Fruit fly (Drosophila melanogaster) whole organism, embryonic: ENCODE results near the gene ohgt.

ENCODE experiments used
- Abd-B ChIP-seq: fragments of 200-800 bp; sonication (Bioruptor generic); optimal IDR thresholded peaks from 2 replicates; lab custom pipeline; 2018; ENCODE audit warnings: missing biosample characterization, mild to moderate bottlenecking, missing genetic modification characterization, moderate library complexity
- Aef1 ChIP-seq: fragments of 200-800 bp; sonication (Bioruptor generic); IDR thresholded peaks from 3 replicates; pipeline ENCODE4 v1.3.6; 2022; ENCODE audit warnings: missing biosample characterization, missing genetic modification characterization
- Atf3 ChIP-seq: fragments of 200-800 bp; sonication (Bioruptor generic); optimal IDR thresholded peaks from 3 replicates; lab custom pipeline; 2016; ENCODE audit warnings: missing biosample characterization, missing genetic modification characterization
- CG11247 ChIP-seq: fragments of 200-800 bp; sonication (Bioruptor generic); IDR thresholded peaks from 2 replicates; pipeline ENCODE4 v1.3.6; 2022; ENCODE audit warnings: missing biosample characterization, missing genetic modification characterization
- CG12219 ChIP-seq: fragments of 200-800 bp; sonication (Bioruptor generic); optimal IDR thresholded peaks from 3 replicates; lab custom pipeline; 2018; ENCODE audit warnings: missing biosample characterization, mild to moderate bottlenecking, missing genetic modification characterization
- CG13287 ChIP-seq: fragments of 200-800 bp; sonication (Bioruptor generic); IDR thresholded peaks from 2 replicates; pipeline ENCODE4 v1.3.6; 2022; ENCODE audit warnings: missing biosample characterization, missing genetic modification characterization; ENCODE audit not compliant: partially characterized antibody
- CG13894 ChIP-seq: fragments of 200-800 bp; sonication (Bioruptor generic); optimal IDR thresholded peaks from 3 replicates; lab custom pipeline; 2018; ENCODE audit warnings: missing biosample characterization, mild to moderate bottlenecking, missing genetic modification characterization, moderate library complexity
- CG14860 ChIP-seq: fragments of 200-800 bp; sonication (Bioruptor generic); IDR thresholded peaks from 3 replicates; pipeline ENCODE4 v1.3.6; 2022; ENCODE audit warnings: missing biosample characterization, missing genetic modification characterization; ENCODE audit not compliant: partially characterized antibody
- CG16779 ChIP-seq: fragments of 200-800 bp; sonication (Bioruptor generic); IDR thresholded peaks from 2 replicates; pipeline ENCODE4 v1.3.6; 2022; ENCODE audit warnings: missing biosample characterization, missing genetic modification characterization
- CG17385 ChIP-seq: fragments of 200-800 bp; sonication (Bioruptor generic); optimal IDR thresholded peaks from 3 replicates; lab custom pipeline; 2018; ENCODE audit warnings: missing biosample characterization, mild to moderate bottlenecking, missing genetic modification characterization
- CG2129 ChIP-seq: fragments of 200-800 bp; sonication (Bioruptor generic); IDR thresholded peaks from 2 replicates; pipeline ENCODE4 v1.3.6; 2022; ENCODE audit warnings: missing biosample characterization, missing genetic modification characterization; ENCODE audit not compliant: partially characterized antibody
- CG3065 ChIP-seq: fragments of 200-800 bp; sonication (Bioruptor generic); optimal IDR thresholded peaks from 2 replicates; lab custom pipeline; 2016; ENCODE audit warnings: missing biosample characterization, missing genetic modification characterization
- CG31441 ChIP-seq: fragments of 200-800 bp; sonication (Bioruptor generic); IDR thresholded peaks from 2 replicates; pipeline ENCODE4 v1.3.6; 2022; ENCODE audit warnings: missing biosample characterization, missing genetic modification characterization
- CG32767 ChIP-seq: fragments of 200-800 bp; sonication (Bioruptor generic); IDR thresholded peaks from 2 replicates; pipeline ENCODE4 v1.3.6; 2022; ENCODE audit warnings: missing biosample characterization, missing genetic modification characterization
- CG5180 ChIP-seq: fragments of 200-800 bp; sonication (Bioruptor generic); optimal IDR thresholded peaks from 3 replicates; lab custom pipeline; 2017; ENCODE audit warnings: missing biosample characterization, missing genetic modification characterization, mild to moderate bottlenecking, moderate library complexity, missing genetic modification reagents
- CG6654 ChIP-seq: fragments of 200-800 bp; sonication (Bioruptor generic); optimal IDR thresholded peaks from 2 replicates; lab custom pipeline; 2017; ENCODE audit warnings: missing biosample characterization, mild to moderate bottlenecking, missing genetic modification characterization
- CG6813 ChIP-seq: fragments of 200-800 bp; sonication (Bioruptor generic); optimal IDR thresholded peaks from 2 replicates; lab custom pipeline; 2017; ENCODE audit warnings: missing biosample characterization, missing genetic modification characterization, mild to moderate bottlenecking, moderate library complexity, missing genetic modification reagents
- CG7372 ChIP-seq: fragments of 200-800 bp; sonication (Bioruptor generic); IDR thresholded peaks from 2 replicates; pipeline ENCODE4 v1.3.6; 2022; ENCODE audit warnings: missing biosample characterization, missing genetic modification characterization
- CG8290 ChIP-seq, 3 experiments: fragments of 200-800 bp; sonication (Bioruptor generic); optimal IDR thresholded peaks; 2 replicates each; lab custom pipeline; 2016 to 2019; ENCODE audit warnings: missing biosample characterization in 3 of 3, missing genetic modification characterization in 3 of 3, mild to moderate bottlenecking in 2 of 3, moderate library complexity in 1 of 3
- Dfd ChIP-seq, 2 experiments: fragments of >200 bp; optimal IDR thresholded peaks; 2 replicates each; lab custom pipeline; 2017; ENCODE audit warnings: missing biosample characterization in 2 of 2, missing genetic modification characterization in 2 of 2
- Eip74EF ChIP-seq, 2 experiments: fragments of 200-800 bp in 1 of 2; fragments of >200 bp in 1 of 2; sonication (Bioruptor generic) in 1 of 2; optimal IDR thresholded peaks; 2 replicates each; lab custom pipeline; 2017 to 2019; ENCODE audit warnings: missing biosample characterization in 2 of 2, missing genetic modification characterization in 2 of 2, mild to moderate bottlenecking in 1 of 2, moderate library complexity in 1 of 2
- Fer2 ChIP-seq: fragments of 200-800 bp; sonication (Bioruptor generic); optimal IDR thresholded peaks from 2 replicates; lab custom pipeline; 2018; ENCODE audit warnings: missing biosample characterization, mild to moderate bottlenecking, missing genetic modification characterization, moderate library complexity
- Jarid2 ChIP-seq: fragments of 200-800 bp; sonication (Bioruptor generic); optimal IDR thresholded peaks from 3 replicates; lab custom pipeline; 2017; ENCODE audit warnings: mild to moderate bottlenecking, missing biosample characterization, missing genetic modification reagents, missing genetic modification characterization
- MTF-1 ChIP-seq: fragments of 200-800 bp; sonication (Bioruptor generic); optimal IDR thresholded peaks from 2 replicates; lab custom pipeline; 2018; ENCODE audit warnings: missing biosample characterization, mild to moderate bottlenecking, missing genetic modification characterization, borderline replicate concordance
- NFAT ChIP-seq: fragments of 200-800 bp; sonication (Bioruptor generic); IDR thresholded peaks from 2 replicates; pipeline ENCODE4 v1.3.6; 2022; ENCODE audit warnings: missing biosample characterization, missing genetic modification characterization
- Nf-YA ChIP-seq: fragments of 200-800 bp; sonication (Bioruptor generic); IDR thresholded peaks from 2 replicates; pipeline ENCODE4 v1.3.6; 2022; ENCODE audit warnings: missing biosample characterization, missing genetic modification characterization
- Rx ChIP-seq: fragments of 200-800 bp; sonication (Bioruptor generic); IDR thresholded peaks from 2 replicates; pipeline ENCODE4 v1.3.6; 2022; ENCODE audit warnings: missing biosample characterization, missing genetic modification characterization
- Six4 ChIP-seq: fragments of 200-800 bp; sonication (Bioruptor generic); optimal IDR thresholded peaks from 2 replicates; lab custom pipeline; 2016; ENCODE audit warnings: missing biosample characterization, missing genetic modification characterization
- TFAM ChIP-seq: fragments of 200-800 bp; sonication (Bioruptor generic); optimal IDR thresholded peaks from 2 replicates; lab custom pipeline; 2017; ENCODE audit warnings: missing biosample characterization, missing genetic modification characterization, inconsistent platforms
- ase ChIP-seq: fragments of 200-800 bp; sonication (Bioruptor generic); IDR thresholded peaks from 3 replicates; pipeline ENCODE4 v1.3.6; 2022; ENCODE audit warnings: missing biosample characterization, missing genetic modification characterization
- bigmax ChIP-seq: fragments of 200-800 bp; sonication (Bioruptor generic); optimal IDR thresholded peaks from 2 replicates; lab custom pipeline; 2018; ENCODE audit warnings: missing biosample characterization, mild to moderate bottlenecking, missing genetic modification characterization
- cas ChIP-seq: fragments of 200-800 bp; sonication (Bioruptor generic); IDR thresholded peaks from 2 replicates; pipeline ENCODE4 v1.3.6; 2022; ENCODE audit warnings: missing biosample characterization, missing genetic modification characterization
- cato ChIP-seq: fragments of 200-800 bp; sonication (Bioruptor generic); optimal IDR thresholded peaks from 2 replicates; lab custom pipeline; 2016; ENCODE audit warnings: missing biosample characterization, missing genetic modification characterization, borderline replicate concordance
- chif ChIP-seq, 2 experiments: fragments of 200-800 bp; sonication (Bioruptor generic); optimal IDR thresholded peaks; 3 replicates each; lab custom pipeline; 2016; ENCODE audit warnings: missing biosample characterization in 2 of 2, missing genetic modification characterization in 2 of 2
- emc ChIP-seq: fragments of 200-800 bp; sonication (Bioruptor generic); optimal IDR thresholded peaks from 2 replicates; lab custom pipeline; 2016; ENCODE audit warnings: missing biosample characterization, missing genetic modification characterization
- eve ChIP-seq, 2 experiments: fragments of >200 bp; optimal IDR thresholded peaks; 2 replicates each; lab custom pipeline; 2017; ENCODE audit warnings: missing biosample characterization in 2 of 2, missing genetic modification characterization in 2 of 2
- ewg ChIP-seq: fragments of 200-800 bp; sonication (Bioruptor generic); optimal IDR thresholded peaks from 3 replicates; lab custom pipeline; 2017; ENCODE audit warnings: mild to moderate bottlenecking, missing biosample characterization, missing genetic modification reagents, missing genetic modification characterization
- lab ChIP-seq: fragments of 200-800 bp; sonication (Bioruptor generic); optimal IDR thresholded peaks from 3 replicates; lab custom pipeline; 2017; ENCODE audit warnings: missing biosample characterization, missing genetic modification characterization, mild to moderate bottlenecking, moderate library complexity, missing genetic modification reagents
- lola ChIP-seq, 3 experiments: fragments of >200 bp in 2 of 3; fragments of 200-800 bp in 1 of 3; sonication (Bioruptor generic) in 1 of 3; optimal IDR thresholded peaks; 2 replicates each; lab custom pipeline; 2017 to 2019; ENCODE audit warnings: missing biosample characterization in 3 of 3, missing genetic modification characterization in 3 of 3, mild to moderate bottlenecking in 1 of 3, moderate library complexity in 1 of 3
- mirr ChIP-seq: fragments of 200-800 bp; sonication (Bioruptor generic); optimal IDR thresholded peaks from 3 replicates; lab custom pipeline; 2018; ENCODE audit warnings: missing biosample characterization, mild to moderate bottlenecking, missing genetic modification characterization
- odd ChIP-seq: fragments of 200-800 bp; sonication (Bioruptor generic); optimal IDR thresholded peaks from 2 replicates; lab custom pipeline; 2017; ENCODE audit warnings: missing biosample characterization, mild to moderate bottlenecking, missing genetic modification characterization
- pita ChIP-seq: fragments of 200-800 bp; sonication (Bioruptor generic); optimal IDR thresholded peaks from 2 replicates; lab custom pipeline; 2017; ENCODE audit warnings: missing biosample characterization, mild to moderate bottlenecking, missing genetic modification characterization
- rib ChIP-seq: fragments of 200-800 bp; sonication (Bioruptor generic); IDR thresholded peaks from 2 replicates; pipeline ENCODE4 v1.3.6; 2022; ENCODE audit warnings: missing biosample characterization, missing genetic modification characterization
- sens ChIP-seq: fragments of 200-800 bp; sonication (Bioruptor generic); peaks from one replicate; lab custom pipeline; 2016; ENCODE audit warnings: missing biosample characterization, missing genetic modification characterization
- shn ChIP-seq: fragments of 200-800 bp; sonication (Bioruptor generic); optimal IDR thresholded peaks from 3 replicates; lab custom pipeline; 2016; ENCODE audit warnings: missing biosample characterization, missing genetic modification characterization
- sob ChIP-seq: fragments of 200-800 bp; sonication (Bioruptor generic); IDR thresholded peaks from 2 replicates; pipeline ENCODE4 v1.3.6; 2022; ENCODE audit warnings: missing biosample characterization, missing genetic modification characterization
- wek ChIP-seq: fragments of 200-800 bp; sonication (Bioruptor generic); optimal IDR thresholded peaks from 3 replicates; lab custom pipeline; 2018; ENCODE audit warnings: missing biosample characterization, mild to moderate bottlenecking, missing genetic modification characterization, moderate library complexity
- zen2 ChIP-seq: fragments of 200-800 bp; sonication (Bioruptor generic); IDR thresholded peaks from 3 replicates; pipeline ENCODE4 v1.3.6; 2022; ENCODE audit warnings: missing biosample characterization, missing genetic modification characterization; ENCODE audit not compliant: partially characterized antibody
- zfh1 ChIP-seq: fragments of 200-800 bp; sonication (Bioruptor generic); IDR thresholded peaks from 3 replicates; pipeline ENCODE4 v1.3.6; 2022; ENCODE audit warnings: missing biosample characterization, missing genetic modification characterization

The ohgt gene

DNA sequence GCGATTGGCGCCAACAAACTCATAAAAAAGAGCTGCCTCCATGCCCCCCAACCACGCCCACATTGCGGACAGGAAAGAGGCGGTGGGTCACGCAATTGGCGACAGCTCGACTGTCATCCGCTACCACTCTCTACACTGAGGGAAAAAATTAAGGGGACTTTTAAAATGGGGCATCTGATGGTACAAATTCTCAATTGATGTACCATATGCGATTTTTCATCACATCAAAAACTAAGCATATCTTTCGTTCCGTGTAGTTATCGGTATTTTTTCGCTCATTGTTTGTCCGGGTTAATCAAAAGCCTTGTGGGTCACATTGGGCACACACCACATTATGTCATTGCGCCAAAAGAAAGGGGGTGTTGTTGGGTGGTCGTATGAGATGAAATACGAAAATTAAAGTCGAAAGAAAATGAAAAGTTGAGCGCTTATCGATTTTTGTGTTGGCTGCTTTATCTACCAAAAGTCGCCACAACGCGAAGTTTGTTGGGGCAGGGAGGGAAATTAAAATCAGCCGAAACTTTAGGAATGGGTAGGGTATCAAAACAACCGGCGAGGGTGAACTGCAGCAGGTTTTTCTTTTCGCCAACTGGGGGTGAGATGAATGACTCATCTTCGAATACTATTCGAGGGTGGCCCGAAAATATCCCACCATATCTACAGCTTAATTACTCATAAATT is 24.8 kb upstream of the ohgt start (continued):
- TF ChIP-seq eve (GFP tag; optimal IDR thresholded peaks at IDR 0.05; lab: Kevin White, UChicago) (no peak), CG13287 (GFP tag; lab: Robert Waterston, UW) (no peak), TFAM (GFP tag; lab: Kevin White, UChicago) (no peak), CG5180 (GFP tag; lab: Kevin White, UChicago) (no peak), Abd-B (GFP tag; lab: Kevin White, UChicago) (no peak), chif (GFP tag; optimal IDR thresholded peaks at IDR 0.05; lab: Kevin White, UChicago) (no peak), CG3065 (GFP tag; lab: Kevin White, UChicago) (no peak), MTF-1 (GFP tag; lab: Kevin White, UChicago) (no peak), CG2129 (GFP tag; lab: Robert Waterston, UW) (no peak), CG32767 (GFP tag; lab: Robert Waterston, UW) (no peak), Six4 (GFP tag; lab: Kevin White, UChicago) (no peak), emc (no peak), Rx (GFP tag; lab: Robert Waterston, UW) (no peak), CG17385 (GFP tag; lab: Kevin White, UChicago) (no peak), CG12219 (GFP tag; lab: Kevin White, UChicago) (no peak), Nf-YA (GFP tag; lab: Robert Waterston, UW) (no peak), CG16779 (0 out of 2 replicates have a peak, but pooled peaks have one; percentile 26), Jarid2 (GFP tag; lab: Kevin White, UChicago) (no peak), CG11247 (no peak), Eip74EF (GFP tag; optimal IDR thresholded peaks at IDR 0.05; lab: Kevin White, UChicago) (no peak), wek (no peak), cas (GFP tag; lab: Robert Waterston, UW) (no peak), CG31441 (GFP tag; lab: Robert Waterston, UW) (no peak), Fer2 (tag; lab: Kevin White, UChicago) (no peak), odd (GFP tag; lab: Kevin White, UChicago) (no peak), mirr (GFP tag; lab: Kevin White, UChicago) (no peak), Aef1 (GFP tag; lab: Robert Waterston, UW) (0 out of 3 replicates have a peak, but pooled peaks have one; percentile 19), sens (GFP tag; lab: Kevin White, UChicago) (no peak), CG6654 (GFP tag; lab: Kevin White, UChicago) (no peak), rib (GFP tag; lab: Robert Waterston, UW) (0 out of 2 replicates have a peak, but pooled peaks have one; percentile 37), ase (no peak), shn (no peak), ewg (GFP tag; lab: Kevin White, UChicago) (no peak), CG8290 (GFP tag; optimal IDR thresholded peaks at IDR 0.05; lab: Kevin White, UChicago) (no peak), CG8290 (tag; optimal IDR thresholded peaks at IDR 0.05; lab: Kevin White, UChicago) (no peak), Atf3 (GFP tag; lab: Kevin White, UChicago) (peak; percentile 12), lola (GFP tag; optimal IDR thresholded peaks at IDR 0.05; lab: Kevin White, UChicago) (no peak), CG14860 (GFP tag; lab: Robert Waterston, UW) (no peak), lab (GFP tag; lab: Kevin White, UChicago) (peak; percentile 82), CG6813 (GFP tag; lab: Kevin White, UChicago) (no peak), zen2 (GFP tag; lab: Robert Waterston, UW) (no peak), sob (peak; percentile 67), zfh1 (GFP tag; lab: Robert Waterston, UW) (peak; percentile 52; the same call in 1 of the 3 replicates), cato (GFP tag; lab: Kevin White, UChicago) (no peak), NFAT (peak; percentile 54), pita (GFP tag; lab: Kevin White, UChicago) (no peak), bigmax (GFP tag; lab: Kevin White, UChicago) (no peak), Dfd (GFP tag; optimal IDR thresholded peaks at IDR 0.05; lab: Kevin White, UChicago) (no peak), CG7372 (GFP tag; lab: Robert Waterston, UW) (no peak), CG13894 (tag; lab: Kevin White, UChicago) (no peak)
